Fruit fly (Drosophila melanogaster): ENCODE data around the gene mRpL28.

DNA sequence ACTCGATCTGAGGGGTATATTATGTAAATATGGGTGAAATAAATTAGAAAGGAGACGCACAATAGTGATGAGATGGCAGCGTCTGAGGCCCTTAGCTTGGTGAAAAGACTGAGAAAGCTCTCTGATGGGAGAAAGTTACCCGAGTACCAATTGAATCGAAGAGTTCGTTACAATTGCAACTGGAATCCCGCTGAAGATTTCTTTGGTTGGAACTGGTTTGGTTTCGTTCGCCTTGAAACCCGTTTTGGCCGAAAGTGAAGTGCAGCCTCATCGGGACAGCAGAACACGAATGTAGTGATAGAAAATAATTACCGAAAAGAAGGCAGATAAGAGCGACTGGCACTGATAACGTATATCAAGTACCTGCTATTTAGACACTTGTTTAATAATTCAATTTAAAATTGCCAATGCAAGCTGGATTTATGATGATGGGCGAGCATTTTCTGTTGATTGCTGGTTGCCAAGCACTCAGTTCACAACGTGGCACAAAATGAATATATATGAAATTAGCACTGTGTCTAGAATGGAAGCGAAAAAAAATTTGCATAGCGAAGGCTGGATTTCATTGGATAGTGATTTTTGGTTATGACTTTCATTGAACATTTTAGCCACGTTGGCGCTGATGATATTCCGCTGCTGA lies 22.6 kb downstream of the mRpL28 start:
- TF ChIP-seq CG4496 (GFP tag; IDR thresholded peaks at IDR 0.05) (no peak), CG32121 (GFP tag; IDR thresholded peaks at IDR 0.05) (no peak), CG13204 (GFP tag; optimal IDR thresholded peaks at IDR 0.05) (no peak), CG8301 (tag; optimal IDR thresholded peaks at IDR 0.05) (no peak), CG14655 (GFP tag; optimal IDR thresholded peaks at IDR 0.05) (no peak), Snoo (tag; optimal IDR thresholded peaks at IDR 0.05) (no peak), CG8159 (tag; optimal IDR thresholded peaks at IDR 0.05) (no peak), CG12605 (GFP tag; IDR thresholded peaks at IDR 0.05) (no peak), Pif1B (GFP tag; optimal IDR thresholded peaks at IDR 0.05) (no peak), EcR (GFP tag; optimal IDR thresholded peaks at IDR 0.05) (no peak), CG15710 (tag; optimal IDR thresholded peaks at IDR 0.05) (no peak), Pif1A (GFP tag; optimal IDR thresholded peaks at IDR 0.05) (no peak)

All from whole organism, pupa.